Worm (Caenorhabditis elegans): ENCODE data around the gene srz-79.

The srz-79 gene

ce11 chrIV:3509477-3510063, 16.2 kb downstream of the srz-79 start, which contains the start of gene ced-10 (continued):
- TF ChIP-seq efl-1 (GFP tag; optimal IDR thresholded peaks at IDR 0.05) (no peak), atf-7 (tag; optimal IDR thresholded peaks at IDR 0.05) (no peak), nfya-1 (tag; optimal IDR thresholded peaks at IDR 0.05; ENCODE audit: borderline replicate concordance, insufficient read depth) (no peak), pbrm-1 (GFP tag; IDR thresholded peaks at IDR 0.05) (no peak), F39B2.1 (GFP tag; IDR thresholded peaks at IDR 0.05) (no peak), let-526 (GFP tag; IDR thresholded peaks at IDR 0.05) (no peak), ztf-18 (tag; optimal IDR thresholded peaks at IDR 0.05) (no peak), ceh-100 (GFP tag; IDR thresholded peaks at IDR 0.05) (no peak)

ce11 chrIV:3514467-3514866, 21.1 kb downstream of the srz-79 start, which contains the start of gene tsg-101:
Gene tsg-101, minus strand, starts transcription at chrIV:3514567.
- TF ChIP-seq mxl-1 (tag; optimal IDR thresholded peaks at IDR 0.05) (no peak), unc-62 (GFP tag; optimal IDR thresholded peaks at IDR 0.05) (no peak), lag-1 (GFP tag; IDR thresholded peaks at IDR 0.05) (no peak), tlf-1 (GFP tag; optimal IDR thresholded peaks at IDR 0.05) (no peak), mcd-1 (GFP tag; IDR thresholded peaks at IDR 0.05) (no peak), tbp1 (GFP tag; optimal IDR thresholded peaks at IDR 0.05) (no peak), ama-1 (optimal IDR thresholded peaks at IDR 0.05) (no peak), ama-1 (GFP tag; optimal IDR thresholded peaks at IDR 0.05) (no peak), him-1 (tag; optimal IDR thresholded peaks at IDR 0.05) (no peak), rcor-1 (GFP tag; IDR thresholded peaks at IDR 0.05) (no peak), athp-1 (tag; optimal IDR thresholded peaks at IDR 0.05) (no peak), lsl-1 (GFP tag; optimal IDR thresholded peaks at IDR 0.05) (no peak), C06A6.2 (GFP tag; conservative IDR thresholded peaks at IDR 0.05) (no peak), bed-1 (GFP tag; IDR thresholded peaks at IDR 0.05) (no peak), hmg-20 (GFP tag; IDR thresholded peaks at IDR 0.05) (no peak), akir-1 (GFP tag; optimal IDR thresholded peaks at IDR 0.05) (no peak)

ce11 chrIV:3515412-3516046, 22.1 kb downstream of the srz-79 start:
- TF ChIP-seq ztf-28 (GFP tag; IDR thresholded peaks at IDR 0.05) (no peak), F10E7.11 (tag; optimal IDR thresholded peaks at IDR 0.05) (no peak), ZK185.1 (tag; optimal IDR thresholded peaks at IDR 0.05; ENCODE audit: poor library complexity, severe bottlenecking) (no peak), nfya-2 (GFP tag; IDR thresholded peaks at IDR 0.05) (no peak), lin-54 (GFP tag; optimal IDR thresholded peaks at IDR 0.05) (no peak), nhr-80 (tag; optimal IDR thresholded peaks at IDR 0.05) (peak; percentile 22), ceh-58 (GFP tag; IDR thresholded peaks at IDR 0.05) (no peak), Y53F4B.3 (GFP tag; IDR thresholded peaks at IDR 0.05) (no peak), nfyb-1 (GFP tag; IDR thresholded peaks at IDR 0.05) (no peak), chd-7 (tag; optimal IDR thresholded peaks at IDR 0.05) (no peak), K11D2.4 (GFP tag; IDR thresholded peaks at IDR 0.05) (0 out of 2 replicates have a peak, but pooled peaks have one; percentile 20), ceh-100 (GFP tag; IDR thresholded peaks at IDR 0.05) (no peak), lsl-1 (GFP tag; optimal IDR thresholded peaks at IDR 0.05) (no peak), lir-1 (GFP tag; conservative IDR thresholded peaks at IDR 0.05) (no peak), F22D6.2 (tag; optimal IDR thresholded peaks at IDR 0.05) (no peak), attf-6 (GFP tag; IDR thresholded peaks at IDR 0.05) (no peak), K12H6.12 (tag; optimal IDR thresholded peaks at IDR 0.05) (peak; percentile 21), efl-1 (GFP tag; optimal IDR thresholded peaks at IDR 0.05) (no peak), xnd-1 (tag; optimal IDR thresholded peaks at IDR 0.05) (no peak), tbx-9 (tag; optimal IDR thresholded peaks at IDR 0.05; ENCODE audit: borderline replicate concordance) (no peak), tbp1 (GFP tag; optimal IDR thresholded peaks at IDR 0.05) (peak; percentile 17), nfya-1 (tag; optimal IDR thresholded peaks at IDR 0.05; ENCODE audit: borderline replicate concordance, insufficient read depth) (no peak), hlh-26 (GFP tag; conservative IDR thresholded peaks at IDR 0.05) (no peak), T07F8.4 (tag; optimal IDR thresholded peaks at IDR 0.05) (no peak), cebp-1 (GFP tag; IDR thresholded peaks at IDR 0.05) (peak; percentile 86), cebp-1 (tag; optimal IDR thresholded peaks at IDR 0.05) (peak; percentile 96), ama-1 (optimal IDR thresholded peaks at IDR 0.05) (no peak), ama-1 (GFP tag; optimal IDR thresholded peaks at IDR 0.05) (no peak), ztf-18 (tag; optimal IDR thresholded peaks at IDR 0.05) (no peak)

All from whole organism, young adult.